Fruit fly (Drosophila melanogaster) whole organism, embryonic: ENCODE results near the gene Bace.

Source experiments
- Ada2b ChIP-seq: fragments of 200-800 bp; sonication (Bioruptor generic); IDR thresholded peaks from 2 replicates; pipeline ENCODE4 v1.3.6; 2022; ENCODE audit warnings: missing biosample characterization, missing genetic modification characterization
- Bgb ChIP-seq: fragments of 200-800 bp; sonication (Bioruptor generic); IDR thresholded peaks from 2 replicates; pipeline ENCODE4 v1.3.6; 2022; ENCODE audit warnings: missing biosample characterization, missing genetic modification characterization; ENCODE audit not compliant: partially characterized antibody
- CG10431 ChIP-seq: fragments of 200-800 bp; sonication (Bioruptor generic); optimal IDR thresholded peaks from 3 replicates; lab custom pipeline; 2018; ENCODE audit warnings: missing biosample characterization, mild to moderate bottlenecking, missing genetic modification characterization
- CG10543 ChIP-seq: fragments of 200-800 bp; sonication (Bioruptor generic); optimal IDR thresholded peaks from 3 replicates; lab custom pipeline; 2017; ENCODE audit warnings: missing biosample characterization, mild to moderate bottlenecking, missing genetic modification characterization, moderate library complexity
- CG11247 ChIP-seq: fragments of 200-800 bp; sonication (Bioruptor generic); IDR thresholded peaks from 2 replicates; pipeline ENCODE4 v1.3.6; 2022; ENCODE audit warnings: missing biosample characterization, missing genetic modification characterization
- CG11398 ChIP-seq: fragments of 200-800 bp; sonication (Bioruptor generic); optimal IDR thresholded peaks from 2 replicates; lab custom pipeline; 2016; ENCODE audit warnings: missing biosample characterization, missing genetic modification characterization
- CG11696 ChIP-seq: fragments of 200-800 bp; sonication (Bioruptor generic); IDR thresholded peaks from 2 replicates; pipeline ENCODE4 v1.3.6; 2022; ENCODE audit warnings: missing biosample characterization, missing genetic modification characterization
- CG12155 ChIP-seq: fragments of 200-800 bp; sonication (Bioruptor generic); optimal IDR thresholded peaks from 3 replicates; lab custom pipeline; 2016; ENCODE audit warnings: missing biosample characterization, missing genetic modification characterization
- CG13287 ChIP-seq: fragments of 200-800 bp; sonication (Bioruptor generic); IDR thresholded peaks from 2 replicates; pipeline ENCODE4 v1.3.6; 2022; ENCODE audit warnings: missing biosample characterization, missing genetic modification characterization; ENCODE audit not compliant: partially characterized antibody
- CG1529 ChIP-seq: fragments of 200-800 bp; sonication (Bioruptor generic); optimal IDR thresholded peaks from 3 replicates; lab custom pipeline; 2018; ENCODE audit warnings: missing biosample characterization, missing genetic modification characterization
- CG18599 ChIP-seq: fragments of 200-800 bp; sonication (Bioruptor generic); optimal IDR thresholded peaks from 3 replicates; lab custom pipeline; 2017; ENCODE audit warnings: missing biosample characterization, missing genetic modification characterization, mild to moderate bottlenecking, moderate library complexity, missing genetic modification reagents
- CG3281 ChIP-seq: fragments of 200-800 bp; sonication (Bioruptor generic); optimal IDR thresholded peaks from 3 replicates; lab custom pipeline; 2017; ENCODE audit warnings: missing biosample characterization, mild to moderate bottlenecking, missing genetic modification characterization
- CG7963 ChIP-seq: fragments of 200-800 bp; sonication (Bioruptor generic); IDR thresholded peaks from 3 replicates; pipeline ENCODE4 v1.3.6; 2022; ENCODE audit warnings: missing biosample characterization, missing genetic modification characterization; ENCODE audit not compliant: partially characterized antibody
- CG8944 ChIP-seq: fragments of 200-800 bp; sonication (Bioruptor generic); optimal IDR thresholded peaks from 3 replicates; lab custom pipeline; 2016; ENCODE audit warnings: missing biosample characterization, missing genetic modification characterization
- CkIIα-i1 ChIP-seq: fragments of 200-800 bp; sonication (Bioruptor generic); IDR thresholded peaks from 2 replicates; pipeline ENCODE4 v1.3.6; 2022; ENCODE audit warnings: missing biosample characterization, missing genetic modification characterization
- Dll ChIP-seq: fragments of 200-800 bp; sonication (Bioruptor generic); IDR thresholded peaks from 4 replicates; pipeline ENCODE4 v1.3.6; 2022; ENCODE audit warnings: missing biosample characterization, missing genetic modification characterization; ENCODE audit not compliant: partially characterized antibody
- Drgx ChIP-seq: fragments of 200-800 bp; sonication (Bioruptor generic); IDR thresholded peaks from 2 replicates; pipeline ENCODE4 v1.3.6; 2022; ENCODE audit warnings: missing biosample characterization, missing genetic modification characterization
- Eip74EF ChIP-seq, 2 experiments: fragments of 200-800 bp in 1 of 2; fragments of >200 bp in 1 of 2; sonication (Bioruptor generic) in 1 of 2; optimal IDR thresholded peaks; 2 replicates each; lab custom pipeline; 2017 to 2019; ENCODE audit warnings: missing biosample characterization in 2 of 2, missing genetic modification characterization in 2 of 2, mild to moderate bottlenecking in 1 of 2, moderate library complexity in 1 of 2
- Hey ChIP-seq: fragments of 200-800 bp; sonication (Bioruptor generic); optimal IDR thresholded peaks from 3 replicates; lab custom pipeline; 2018; ENCODE audit warnings: missing biosample characterization, mild to moderate bottlenecking, missing genetic modification characterization
- Meics ChIP-seq: fragments of 200-800 bp; sonication (Bioruptor generic); optimal IDR thresholded peaks from 2 replicates; lab custom pipeline; 2017; ENCODE audit warnings: missing biosample characterization, mild to moderate bottlenecking, missing genetic modification characterization
- Mes4 ChIP-seq: fragments of 200-800 bp; sonication (Bioruptor generic); optimal IDR thresholded peaks from 2 replicates; lab custom pipeline; 2016; ENCODE audit warnings: missing biosample characterization, missing genetic modification characterization
- Myb ChIP-seq: fragments of 200-800 bp; sonication (Bioruptor generic); optimal IDR thresholded peaks from 2 replicates; lab custom pipeline; 2016; ENCODE audit warnings: missing biosample characterization, missing genetic modification characterization
- Nf-YA ChIP-seq: fragments of 200-800 bp; sonication (Bioruptor generic); IDR thresholded peaks from 2 replicates; pipeline ENCODE4 v1.3.6; 2022; ENCODE audit warnings: missing biosample characterization, missing genetic modification characterization
- Oaz ChIP-seq: fragments of 200-800 bp; sonication (Bioruptor generic); IDR thresholded peaks from 2 replicates; pipeline ENCODE4 v1.3.6; 2022; ENCODE audit warnings: missing biosample characterization, missing genetic modification characterization
- Poxn ChIP-seq: fragments of 200-800 bp; sonication (Bioruptor generic); IDR thresholded peaks from 2 replicates; pipeline ENCODE4 v1.3.6; 2022; ENCODE audit warnings: missing biosample characterization, missing genetic modification characterization
- Sry-β ChIP-seq: fragments of 200-800 bp; sonication (Bioruptor generic); optimal IDR thresholded peaks from 2 replicates; lab custom pipeline; 2018; ENCODE audit warnings: missing biosample characterization, mild to moderate bottlenecking, missing genetic modification characterization, moderate library complexity
- Usf ChIP-seq: fragments of 200-800 bp; sonication (Bioruptor generic); optimal IDR thresholded peaks from 2 replicates; lab custom pipeline; 2017; ENCODE audit warnings: missing genotype, missing biosample characterization, missing genetic modification characterization
- ab ChIP-seq: fragments of 200-800 bp; sonication (Bioruptor generic); optimal IDR thresholded peaks from 2 replicates; lab custom pipeline; 2016; ENCODE audit warnings: missing biosample characterization, missing genetic modification characterization
- ara ChIP-seq: fragments of 200-800 bp; sonication (Bioruptor generic); IDR thresholded peaks from 2 replicates; pipeline ENCODE4 v1.3.6; 2022; ENCODE audit warnings: missing biosample characterization, missing genetic modification characterization
- ato ChIP-seq: fragments of 200-800 bp; sonication (Bioruptor generic); IDR thresholded peaks from 2 replicates; pipeline ENCODE4 v1.3.6; 2022; ENCODE audit warnings: missing biosample characterization, missing genetic modification characterization; ENCODE audit not compliant: partially characterized antibody
- chm ChIP-seq: fragments of 200-800 bp; sonication (Bioruptor generic); IDR thresholded peaks from 2 replicates; pipeline ENCODE4 v1.3.6; 2022; ENCODE audit warnings: missing biosample characterization, missing genetic modification characterization
- chn ChIP-seq: fragments of 200-800 bp; sonication (Bioruptor generic); optimal IDR thresholded peaks from 2 replicates; lab custom pipeline; 2016; ENCODE audit warnings: missing biosample characterization, missing genetic modification characterization
- dan ChIP-seq: fragments of 200-800 bp; sonication (Bioruptor generic); IDR thresholded peaks from 2 replicates; pipeline ENCODE4 v1.3.6; 2022; ENCODE audit warnings: missing biosample characterization, missing genetic modification characterization
- dati ChIP-seq: fragments of 200-800 bp; sonication (Bioruptor generic); IDR thresholded peaks from 2 replicates; pipeline ENCODE4 v1.3.6; 2022; ENCODE audit warnings: missing biosample characterization, missing genetic modification characterization
- fru ChIP-seq: fragments of >200 bp; optimal IDR thresholded peaks from 2 replicates; lab custom pipeline; 2017
- gcm2 ChIP-seq: fragments of 200-800 bp; sonication (Bioruptor generic); optimal IDR thresholded peaks from 2 replicates; lab custom pipeline; 2016; ENCODE audit warnings: missing biosample characterization, missing genetic modification characterization
- jing ChIP-seq: fragments of 200-800 bp; sonication (Bioruptor generic); optimal IDR thresholded peaks from 2 replicates; lab custom pipeline; 2018; ENCODE audit warnings: missing biosample characterization, mild to moderate bottlenecking, missing genetic modification characterization
- kay ChIP-seq: fragments of 200-800 bp; sonication (Bioruptor generic); optimal IDR thresholded peaks from 2 replicates; lab custom pipeline; 2016; ENCODE audit warnings: missing biosample characterization, missing genetic modification characterization
- kni ChIP-seq: fragments of 200-800 bp; sonication (Bioruptor generic); optimal IDR thresholded peaks from 3 replicates; lab custom pipeline; 2017; ENCODE audit warnings: mild to moderate bottlenecking, missing biosample characterization, missing genetic modification reagents, missing genetic modification characterization
- lilli ChIP-seq: fragments of 200-800 bp; sonication (Bioruptor generic); optimal IDR thresholded peaks from 3 replicates; lab custom pipeline; 2016; ENCODE audit warnings: missing biosample characterization, missing genetic modification characterization
- lola ChIP-seq, 3 experiments: fragments of >200 bp in 2 of 3; fragments of 200-800 bp in 1 of 3; sonication (Bioruptor generic) in 1 of 3; optimal IDR thresholded peaks; 2 replicates each; lab custom pipeline; 2017 to 2019; ENCODE audit warnings: missing biosample characterization in 3 of 3, missing genetic modification characterization in 3 of 3, mild to moderate bottlenecking in 1 of 3, moderate library complexity in 1 of 3
- nmo ChIP-seq: fragments of 200-800 bp; sonication (Bioruptor generic); optimal IDR thresholded peaks from 2 replicates; lab custom pipeline; 2018; ENCODE audit warnings: missing biosample characterization, mild to moderate bottlenecking, missing genetic modification characterization, moderate library complexity
- nom ChIP-seq: fragments of 200-800 bp; sonication (Bioruptor generic); optimal IDR thresholded peaks from 2 replicates; lab custom pipeline; 2017; ENCODE audit warnings: missing biosample characterization, missing genetic modification characterization, mild to moderate bottlenecking, moderate library complexity, missing genetic modification reagents
- psq ChIP-seq: fragments of 200-800 bp; sonication (Bioruptor generic); optimal IDR thresholded peaks from 2 replicates; lab custom pipeline; 2017; ENCODE audit warnings: missing biosample characterization, missing genetic modification characterization
- sna ChIP-seq: fragments of 200-800 bp; sonication (Bioruptor generic); IDR thresholded peaks from 2 replicates; pipeline ENCODE4 v1.3.6; 2022; ENCODE audit warnings: missing biosample characterization, missing genetic modification characterization; ENCODE audit not compliant: partially characterized antibody
- ssp ChIP-seq: fragments of 200-800 bp; sonication (Bioruptor generic); IDR thresholded peaks from 2 replicates; pipeline ENCODE4 v1.3.6; 2022; ENCODE audit warnings: missing biosample characterization, missing genetic modification characterization
- tio ChIP-seq: fragments of 200-800 bp; sonication (Bioruptor generic); optimal IDR thresholded peaks from 2 replicates; lab custom pipeline; 2017; ENCODE audit warnings: missing biosample characterization, missing genetic modification characterization, inconsistent platforms
- wor ChIP-seq: fragments of 200-800 bp; sonication (Bioruptor generic); IDR thresholded peaks from 2 replicates; pipeline ENCODE4 v1.3.6; 2022; ENCODE audit warnings: missing biosample characterization, missing genetic modification characterization

The Bace gene

DNA sequence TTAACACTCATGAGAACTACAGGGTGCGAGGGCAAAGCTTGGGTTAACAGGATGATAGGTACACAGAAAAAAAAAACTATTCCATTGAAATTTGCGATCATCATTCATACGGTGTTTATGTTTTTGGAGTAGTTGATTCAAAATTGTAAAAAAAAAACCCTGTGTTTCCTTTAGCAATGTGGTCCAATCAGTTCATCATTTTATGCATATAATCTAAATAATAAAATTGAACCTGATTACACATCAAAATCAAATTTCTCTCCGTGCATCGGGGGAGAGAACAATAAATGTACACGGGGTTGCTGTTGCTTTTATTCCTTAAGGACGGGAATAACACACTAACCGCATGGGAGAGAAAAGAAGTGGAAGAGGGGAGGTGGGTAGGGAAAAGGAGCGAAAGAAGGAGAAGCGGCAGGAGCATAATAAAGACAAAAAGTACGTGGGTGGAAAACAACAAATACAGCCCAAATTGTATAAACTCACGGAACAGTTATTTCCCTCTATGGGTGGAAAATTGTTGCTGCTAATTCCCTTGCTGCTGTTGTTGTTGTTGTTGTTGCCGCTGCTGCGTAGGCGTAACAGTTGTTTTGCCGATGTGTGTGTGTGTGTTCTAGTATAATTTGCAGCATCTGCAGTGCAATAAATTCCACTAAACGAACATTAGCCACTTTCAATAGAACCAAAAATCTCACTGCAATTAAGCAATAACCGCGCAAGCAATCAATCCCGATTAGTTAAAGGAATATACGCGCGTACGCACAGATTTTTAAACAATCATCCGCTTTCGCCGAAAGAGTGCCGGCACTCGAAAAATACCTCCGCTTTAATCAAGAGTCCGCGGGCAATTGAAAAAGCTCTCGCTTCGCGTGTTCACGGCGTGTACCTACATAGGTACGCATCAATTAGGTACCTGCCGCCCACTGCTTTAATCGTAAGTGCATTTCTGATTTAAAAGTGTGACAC is 32.7 kb downstream of the Bace start, which contains the start of gene Agpat2 (continued):
- TF ChIP-seq Hey (no peak), Nf-YA (GFP tag; lab: Robert Waterston, UW) (peak; percentile 61; the same call in 1 of the 2 replicates), CG11398 (GFP tag; lab: Kevin White, UChicago) (peak; percentile 49), Usf (GFP tag; lab: Kevin White, UChicago) (peak; percentile 53), gcm2 (GFP tag; lab: Kevin White, UChicago) (peak; percentile 35), CG13287 (GFP tag; lab: Robert Waterston, UW) (no peak), CG10543 (GFP tag; lab: Kevin White, UChicago) (peak; percentile 67), kni (GFP tag; lab: Kevin White, UChicago) (peak; percentile 34), jing (GFP tag; lab: Kevin White, UChicago) (peak; percentile 67), Meics (GFP tag; lab: Kevin White, UChicago) (peak; percentile 85), Dll (no peak), psq (GFP tag; lab: Kevin White, UChicago) (no peak), ara (GFP tag; lab: Robert Waterston, UW) (peak; percentile 75), CG8944 (GFP tag; lab: Kevin White, UChicago) (peak; percentile 78), Poxn (GFP tag; lab: Robert Waterston, UW) (0 out of 2 replicates have a peak, but pooled peaks have one; percentile 15), CG1529 (GFP tag; lab: Kevin White, UChicago) (peak; percentile 80), Mes4 (GFP tag; lab: Kevin White, UChicago) (peak; percentile 68), Oaz (GFP tag; lab: Robert Waterston, UW) (peak; percentile 46), chn (GFP tag; lab: Kevin White, UChicago) (peak; percentile 77), sna (GFP tag; lab: Robert Waterston, UW) (no peak), kay (peak; percentile 62), nmo (GFP tag; lab: Kevin White, UChicago) (peak; percentile 87), CG7963 (no peak), CG10431 (GFP tag; lab: Kevin White, UChicago) (peak; percentile 57), CG11247 (GFP tag; lab: Robert Waterston, UW) (peak; percentile 59), lilli (peak; percentile 88), Drgx (GFP tag; lab: Robert Waterston, UW) (no peak), ab (GFP tag; lab: Kevin White, UChicago) (peak; percentile 31), ato (GFP tag; lab: Robert Waterston, UW) (no peak), Bgb (no peak), CG3281 (GFP tag; lab: Kevin White, UChicago) (peak; percentile 87), fru (lab: Kevin White, UChicago) (no peak), CkIIα-i1 (GFP tag; lab: Robert Waterston, UW) (no peak), Sry-β (GFP tag; lab: Kevin White, UChicago) (peak; percentile 23), ssp (GFP tag; lab: Robert Waterston, UW) (peak; percentile 66), Myb (GFP tag; lab: Kevin White, UChicago) (peak; percentile 53), lola (GFP tag; optimal IDR thresholded peaks at IDR 0.05; lab: Kevin White, UChicago) (peak in 1 of 3 experiments; percentile 86), Eip74EF (GFP tag; optimal IDR thresholded peaks at IDR 0.05; lab: Kevin White, UChicago) (peak in 1 of 2 experiments; percentile 65), CG12155 (GFP tag; lab: Kevin White, UChicago) (peak; percentile 70), dati (GFP tag; lab: Robert Waterston, UW) (no peak), Ada2b (GFP tag; lab: Robert Waterston, UW) (peak; percentile 71), CG18599 (GFP tag; lab: Kevin White, UChicago) (peak; percentile 93), tio (peak; percentile 83), chm (GFP tag; lab: Robert Waterston, UW) (peak; percentile 65), dan (GFP tag; lab: Robert Waterston, UW) (no peak), nom (GFP tag; lab: Kevin White, UChicago) (peak; percentile 8), wor (GFP tag; lab: Robert Waterston, UW) (peak; percentile 68), CG11696 (GFP tag; lab: Robert Waterston, UW) (peak; percentile 64)
